Fruit fly (Drosophila melanogaster) whole organism, embryonic: ENCODE measurements around the gene UQCR-6.4L.

ENCODE experiments used
- ATbp ChIP-seq: fragments of 200-800 bp; sonication (Bioruptor generic); optimal IDR thresholded peaks from 2 replicates; lab custom pipeline; 2017; ENCODE audit warnings: missing biosample characterization, mild to moderate bottlenecking, missing genetic modification characterization, missing genetic modification reagents
- Adf1 ChIP-seq: fragments of 200-800 bp; sonication (Bioruptor generic); IDR thresholded peaks from 2 replicates; pipeline ENCODE4 v1.3.6; 2022; ENCODE audit warnings: missing biosample characterization, missing genetic modification characterization
- Aef1 ChIP-seq: fragments of 200-800 bp; sonication (Bioruptor generic); IDR thresholded peaks from 3 replicates; pipeline ENCODE4 v1.3.6; 2022; ENCODE audit warnings: missing biosample characterization, missing genetic modification characterization
- C15 ChIP-seq: fragments of 200-800 bp; sonication (Bioruptor generic); IDR thresholded peaks from 3 replicates; pipeline ENCODE4 v1.3.6; 2022; ENCODE audit warnings: missing biosample characterization, missing genetic modification characterization
- CG10267 ChIP-seq: fragments of 200-800 bp; sonication (Bioruptor generic); optimal IDR thresholded peaks from 2 replicates; lab custom pipeline; 2018; ENCODE audit warnings: missing biosample characterization, mild to moderate bottlenecking, missing genetic modification characterization, moderate library complexity
- CG11085 ChIP-seq: fragments of 200-800 bp; sonication (Bioruptor generic); IDR thresholded peaks from 2 replicates; pipeline ENCODE4 v1.3.6; 2022; ENCODE audit warnings: missing biosample characterization, missing genetic modification characterization
- CG12155 ChIP-seq: fragments of 200-800 bp; sonication (Bioruptor generic); optimal IDR thresholded peaks from 3 replicates; lab custom pipeline; 2016; ENCODE audit warnings: missing biosample characterization, missing genetic modification characterization
- CG15073 ChIP-seq: fragments of 200-800 bp; sonication (Bioruptor generic); optimal IDR thresholded peaks from 2 replicates; lab custom pipeline; 2016; ENCODE audit warnings: missing biosample characterization, missing genetic modification characterization
- CG2199 ChIP-seq: fragments of 200-800 bp; sonication (Bioruptor generic); IDR thresholded peaks from 3 replicates; pipeline ENCODE4 v1.3.6; 2022; ENCODE audit warnings: missing biosample characterization, missing genetic modification characterization
- CG30403 ChIP-seq: fragments of 200-800 bp; sonication (Bioruptor generic); optimal IDR thresholded peaks from 3 replicates; lab custom pipeline; 2016; ENCODE audit warnings: missing biosample characterization, missing genetic modification characterization
- CG32767 ChIP-seq: fragments of 200-800 bp; sonication (Bioruptor generic); IDR thresholded peaks from 2 replicates; pipeline ENCODE4 v1.3.6; 2022; ENCODE audit warnings: missing biosample characterization, missing genetic modification characterization
- CG4820 ChIP-seq: fragments of 200-800 bp; sonication (Bioruptor generic); optimal IDR thresholded peaks from 3 replicates; lab custom pipeline; 2016; ENCODE audit warnings: missing biosample characterization, missing genetic modification characterization
- CG4854 ChIP-seq: fragments of 200-800 bp; sonication (Bioruptor generic); optimal IDR thresholded peaks from 2 replicates; lab custom pipeline; 2016; ENCODE audit warnings: missing biosample characterization, missing genetic modification characterization, inconsistent platforms
- CG5245 ChIP-seq: fragments of 200-800 bp; sonication (Bioruptor generic); optimal IDR thresholded peaks from 3 replicates; lab custom pipeline; 2016; ENCODE audit warnings: missing biosample characterization, missing genetic modification characterization
- CG6683 ChIP-seq: fragments of 200-800 bp; sonication (Bioruptor generic); optimal IDR thresholded peaks from 2 replicates; lab custom pipeline; 2017; ENCODE audit warnings: missing biosample characterization, mild to moderate bottlenecking, missing genetic modification characterization, missing genetic modification reagents
- CG6791 ChIP-seq: fragments of 200-800 bp; sonication (Bioruptor generic); IDR thresholded peaks from 3 replicates; pipeline ENCODE4 v1.3.6; 2022; ENCODE audit warnings: missing biosample characterization, missing genetic modification characterization; ENCODE audit not compliant: partially characterized antibody
- CG6813 ChIP-seq: fragments of 200-800 bp; sonication (Bioruptor generic); optimal IDR thresholded peaks from 2 replicates; lab custom pipeline; 2017; ENCODE audit warnings: missing biosample characterization, missing genetic modification characterization, mild to moderate bottlenecking, moderate library complexity, missing genetic modification reagents
- CG6854 ChIP-seq: fragments of 200-800 bp; sonication (Bioruptor generic); optimal IDR thresholded peaks from 3 replicates; lab custom pipeline; 2017; ENCODE audit warnings: missing biosample characterization, mild to moderate bottlenecking, missing genetic modification characterization
- CG7357 ChIP-seq: fragments of 200-800 bp; sonication (Bioruptor generic); IDR thresholded peaks from 3 replicates; pipeline ENCODE4 v1.3.6; 2022; ENCODE audit warnings: missing biosample characterization, missing genetic modification characterization
- CG8281 ChIP-seq: fragments of 200-800 bp; sonication (Bioruptor generic); optimal IDR thresholded peaks from 2 replicates; lab custom pipeline; 2018; ENCODE audit warnings: missing biosample characterization, mild to moderate bottlenecking, missing genetic modification characterization, moderate library complexity
- CG9215 ChIP-seq: fragments of 200-800 bp; sonication (Bioruptor generic); IDR thresholded peaks from 2 replicates; pipeline ENCODE4 v1.3.6; 2022; ENCODE audit warnings: missing biosample characterization, missing genetic modification characterization
- CG9876 ChIP-seq: fragments of 200-800 bp; sonication (Bioruptor generic); optimal IDR thresholded peaks from 2 replicates; lab custom pipeline; 2016; ENCODE audit warnings: missing biosample characterization, missing genetic modification characterization
- Dek ChIP-seq: fragments of 200-800 bp; sonication (Bioruptor generic); optimal IDR thresholded peaks from 3 replicates; lab custom pipeline; 2019; ENCODE audit warnings: missing biosample characterization, mild to moderate bottlenecking, missing genetic modification characterization, moderate library complexity
- Elba2 ChIP-seq: fragments of 200-800 bp; sonication (Bioruptor generic); optimal IDR thresholded peaks from 3 replicates; lab custom pipeline; 2016; ENCODE audit warnings: missing biosample characterization, missing genetic modification characterization
- Fer3 ChIP-seq: fragments of 200-800 bp; sonication (Bioruptor generic); optimal IDR thresholded peaks from 2 replicates; lab custom pipeline; 2018; ENCODE audit warnings: missing biosample characterization, mild to moderate bottlenecking, missing genetic modification characterization, moderate library complexity
- Hr78 ChIP-seq, 2 experiments: fragments of 200-800 bp in 1 of 2; fragments of >200 bp in 1 of 2; sonication (Bioruptor generic) in 1 of 2; optimal IDR thresholded peaks; 2 replicates each; lab custom pipeline; 2017 to 2019; ENCODE audit warnings: missing biosample characterization in 2 of 2, missing genetic modification characterization in 2 of 2, mild to moderate bottlenecking in 1 of 2, moderate library complexity in 1 of 2
- Kr ChIP-seq: fragments of 200-800 bp; sonication (Bioruptor generic); optimal IDR thresholded peaks from 2 replicates; lab custom pipeline; 2017; ENCODE audit warnings: missing biosample characterization, mild to moderate bottlenecking, missing genetic modification characterization
- MBD-R2 ChIP-seq: fragments of 200-800 bp; sonication (Bioruptor generic); IDR thresholded peaks from 2 replicates; pipeline ENCODE4 v1.3.6; 2022; ENCODE audit warnings: missing biosample characterization, missing genetic modification characterization
- Mad ChIP-seq: fragments of 200-800 bp; sonication (Bioruptor generic); optimal IDR thresholded peaks from 2 replicates; lab custom pipeline; 2016; ENCODE audit warnings: missing biosample characterization, missing genetic modification characterization
- Ravus ChIP-seq: fragments of 200-800 bp; sonication (Bioruptor generic); IDR thresholded peaks from 2 replicates; pipeline ENCODE4 v1.3.6; 2022; ENCODE audit warnings: missing biosample characterization, missing genetic modification characterization
- Usf ChIP-seq: fragments of 200-800 bp; sonication (Bioruptor generic); optimal IDR thresholded peaks from 2 replicates; lab custom pipeline; 2017; ENCODE audit warnings: missing genotype, missing biosample characterization, missing genetic modification characterization
- Xbp1 ChIP-seq: fragments of 200-800 bp; sonication (Bioruptor generic); optimal IDR thresholded peaks from 3 replicates; lab custom pipeline; 2016; ENCODE audit warnings: missing biosample characterization, mild to moderate bottlenecking, missing genetic modification characterization
- ab ChIP-seq: fragments of 200-800 bp; sonication (Bioruptor generic); optimal IDR thresholded peaks from 2 replicates; lab custom pipeline; 2016; ENCODE audit warnings: missing biosample characterization, missing genetic modification characterization
- al ChIP-seq: fragments of 200-800 bp; sonication (Bioruptor generic); IDR thresholded peaks from 2 replicates; pipeline ENCODE4 v1.3.6; 2022; ENCODE audit warnings: missing biosample characterization, missing genetic modification characterization
- bcd ChIP-seq: fragments of 200-800 bp; sonication (Bioruptor generic); optimal IDR thresholded peaks from 2 replicates; lab custom pipeline; 2017; ENCODE audit warnings: missing biosample characterization, mild to moderate bottlenecking, missing genetic modification characterization
- dm ChIP-seq: fragments of 200-800 bp; sonication (Bioruptor generic); optimal IDR thresholded peaks from 3 replicates; lab custom pipeline; 2016; ENCODE audit warnings: missing biosample characterization, missing genetic modification characterization
- eyg ChIP-seq: fragments of 200-800 bp; sonication (Bioruptor generic); optimal IDR thresholded peaks from 3 replicates; lab custom pipeline; 2016; ENCODE audit warnings: missing biosample characterization, missing genetic modification characterization
- ham ChIP-seq: fragments of 200-800 bp; sonication (Bioruptor generic); IDR thresholded peaks from 2 replicates; pipeline ENCODE4 v1.3.6; 2022; ENCODE audit warnings: missing biosample characterization, missing genetic modification characterization
- her ChIP-seq: fragments of 200-800 bp; sonication (Bioruptor generic); optimal IDR thresholded peaks from 2 replicates; lab custom pipeline; 2016; ENCODE audit warnings: missing biosample characterization, missing genetic modification characterization
- mirr ChIP-seq: fragments of 200-800 bp; sonication (Bioruptor generic); optimal IDR thresholded peaks from 3 replicates; lab custom pipeline; 2018; ENCODE audit warnings: missing biosample characterization, mild to moderate bottlenecking, missing genetic modification characterization
- pita ChIP-seq: fragments of 200-800 bp; sonication (Bioruptor generic); optimal IDR thresholded peaks from 2 replicates; lab custom pipeline; 2017; ENCODE audit warnings: missing biosample characterization, mild to moderate bottlenecking, missing genetic modification characterization
- psq ChIP-seq: fragments of 200-800 bp; sonication (Bioruptor generic); optimal IDR thresholded peaks from 2 replicates; lab custom pipeline; 2017; ENCODE audit warnings: missing biosample characterization, missing genetic modification characterization
- pzg ChIP-seq: fragments of 200-800 bp; sonication (Bioruptor generic); optimal IDR thresholded peaks from 3 replicates; lab custom pipeline; 2018; ENCODE audit warnings: missing biosample characterization, mild to moderate bottlenecking, missing genetic modification characterization, moderate library complexity
- rib ChIP-seq: fragments of 200-800 bp; sonication (Bioruptor generic); IDR thresholded peaks from 2 replicates; pipeline ENCODE4 v1.3.6; 2022; ENCODE audit warnings: missing biosample characterization, missing genetic modification characterization
- sc ChIP-seq, 3 experiments: fragments of >200 bp in 2 of 3; fragments of 200-800 bp in 1 of 3; sonication (Bioruptor generic) in 1 of 3; optimal IDR thresholded peaks; 2 replicates in 2 of 3; 3 replicates in 1 of 3; lab custom pipeline; 2017; ENCODE audit warnings: mild to moderate bottlenecking in 1 of 3, missing biosample characterization in 1 of 3, missing genetic modification characterization in 1 of 3, missing genetic modification reagents in 1 of 3
- sens-2 ChIP-seq: fragments of 200-800 bp; sonication (Bioruptor generic); IDR thresholded peaks from 2 replicates; pipeline ENCODE4 v1.3.6; 2022; ENCODE audit warnings: missing biosample characterization, missing genetic modification characterization
- slbo ChIP-seq: fragments of 200-800 bp; sonication (Bioruptor generic); IDR thresholded peaks from 2 replicates; pipeline ENCODE4 v1.3.6; 2022; ENCODE audit warnings: missing biosample characterization, missing genetic modification characterization
- stc ChIP-seq: fragments of 200-800 bp; sonication (Bioruptor generic); IDR thresholded peaks from 2 replicates; pipeline ENCODE4 v1.3.6; 2022; ENCODE audit warnings: missing biosample characterization, missing genetic modification characterization
- tio ChIP-seq: fragments of 200-800 bp; sonication (Bioruptor generic); optimal IDR thresholded peaks from 2 replicates; lab custom pipeline; 2017; ENCODE audit warnings: missing biosample characterization, missing genetic modification characterization, inconsistent platforms
- trh ChIP-seq: fragments of 200-800 bp; sonication (Bioruptor generic); optimal IDR thresholded peaks from 2 replicates; lab custom pipeline; 2016; ENCODE audit warnings: missing biosample characterization, missing genetic modification characterization
- zfh1 ChIP-seq: fragments of 200-800 bp; sonication (Bioruptor generic); IDR thresholded peaks from 3 replicates; pipeline ENCODE4 v1.3.6; 2022; ENCODE audit warnings: missing biosample characterization, missing genetic modification characterization

The UQCR-6.4L gene

DNA sequence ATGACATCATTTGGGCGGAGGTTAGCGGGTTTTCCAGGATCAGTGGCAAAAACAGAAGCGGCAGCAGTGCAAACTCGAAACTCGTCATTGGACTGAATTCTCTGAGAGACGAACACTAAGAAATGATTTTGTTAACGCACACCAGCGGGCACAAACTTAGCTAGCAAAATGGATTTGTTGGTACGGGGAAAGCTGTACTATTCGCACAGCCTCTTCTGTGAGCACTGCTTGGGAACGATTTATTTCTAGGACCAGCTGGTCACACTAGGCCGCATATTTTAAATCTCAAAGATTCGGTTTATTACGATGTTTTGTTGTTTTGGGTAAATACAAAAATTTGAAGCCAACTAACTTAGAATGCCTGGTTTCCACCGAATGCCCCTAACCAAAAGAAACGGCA lies 42.6 kb downstream of the UQCR-6.4L start, which contains the start of gene CG4098 (continued):
- TF ChIP-seq ab, result peak; percentile 12
- no peak for TF ChIP-seq CG6683
- TF ChIP-seq Mad (GFP tag; lab: Kevin White, UChicago), result no peak
- peak; percentile 31 for TF ChIP-seq ATbp (GFP tag; lab: Kevin White, UChicago)
- peak; percentile 64 for TF ChIP-seq CG30403 (GFP tag; lab: Kevin White, UChicago)
- TF ChIP-seq MBD-R2 (GFP tag; lab: Robert Waterston, UW), result peak; percentile 95
- peak; percentile 19 for TF ChIP-seq eyg (GFP tag; lab: Kevin White, UChicago)
- no peak for TF ChIP-seq C15 (GFP tag; lab: Robert Waterston, UW)
- TF ChIP-seq CG11085 (GFP tag; lab: Robert Waterston, UW), result peak; percentile 62; the same call in 1 of the 2 replicates
- peak; percentile 80 for TF ChIP-seq Xbp1 (GFP tag; lab: Kevin White, UChicago)
- TF ChIP-seq CG7357 (GFP tag; lab: Robert Waterston, UW), result peak; percentile 37; the same call in 1 of the 3 replicates
- no peak for TF ChIP-seq Ravus (GFP tag; lab: Robert Waterston, UW)
- TF ChIP-seq CG9876 (GFP tag; lab: Kevin White, UChicago), result peak; percentile 26
- peak; percentile 11 for TF ChIP-seq dm (GFP tag; lab: Kevin White, UChicago)
- peak; percentile 52; the same call in 1 of the 2 replicates for TF ChIP-seq CG32767 (GFP tag; lab: Robert Waterston, UW)
- peak; percentile 47 for TF ChIP-seq Dek (tag; lab: Kevin White, UChicago)
- TF ChIP-seq sens-2 (GFP tag; lab: Robert Waterston, UW), result no peak
- TF ChIP-seq CG2199 (GFP tag; lab: Robert Waterston, UW), result peak; percentile 77; the same call in 2 of the 3 replicates
- no peak for TF ChIP-seq CG8281 (tag; lab: Kevin White, UChicago)
- TF ChIP-seq Usf (GFP tag; lab: Kevin White, UChicago), result no peak
- no peak for TF ChIP-seq psq (GFP tag; lab: Kevin White, UChicago)
- peak; percentile 92 for TF ChIP-seq slbo
- TF ChIP-seq Hr78 (GFP tag; optimal IDR thresholded peaks at IDR 0.05; lab: Kevin White, UChicago), result no peak
- no peak for TF ChIP-seq Kr
- no peak for TF ChIP-seq pita (GFP tag; lab: Kevin White, UChicago)
- peak; percentile 58 for TF ChIP-seq CG12155 (GFP tag; lab: Kevin White, UChicago)
- no peak for TF ChIP-seq sc (optimal IDR thresholded peaks at IDR 0.05; lab: Kevin White, UChicago)
- TF ChIP-seq sc (GFP tag; optimal IDR thresholded peaks at IDR 0.05; lab: Kevin White, UChicago), result no peak
- no peak for TF ChIP-seq tio (GFP tag; lab: Kevin White, UChicago)
- TF ChIP-seq Fer3 (tag; lab: Kevin White, UChicago), result peak; percentile 54
- peak; percentile 58 for TF ChIP-seq Aef1
- peak; percentile 47 for TF ChIP-seq CG5245 (GFP tag; lab: Kevin White, UChicago)
- TF ChIP-seq CG6791 (GFP tag; lab: Robert Waterston, UW), result no peak
- peak; percentile 64 for TF ChIP-seq al
- TF ChIP-seq zfh1 (GFP tag; lab: Robert Waterston, UW), result peak; percentile 81
- TF ChIP-seq mirr (GFP tag; lab: Kevin White, UChicago), result peak; percentile 55
- TF ChIP-seq stc (GFP tag; lab: Robert Waterston, UW), result peak; percentile 38; the same call in 1 of the 2 replicates
- TF ChIP-seq her (GFP tag; lab: Kevin White, UChicago), result peak; percentile 71
- TF ChIP-seq CG6813 (GFP tag; lab: Kevin White, UChicago), result no peak
- no peak for TF ChIP-seq CG4820
- TF ChIP-seq CG10267 (tag; lab: Kevin White, UChicago), result peak; percentile 44
- TF ChIP-seq CG6854 (GFP tag; lab: Kevin White, UChicago), result no peak
- TF ChIP-seq bcd (GFP tag; lab: Kevin White, UChicago), result peak; percentile 47
- peak; percentile 27; the same call in 1 of the 2 replicates for TF ChIP-seq Adf1 (GFP tag; lab: Robert Waterston, UW)
- TF ChIP-seq CG15073 (GFP tag; lab: Kevin White, UChicago), result no peak
- no peak for TF ChIP-seq rib (GFP tag; lab: Robert Waterston, UW)
- no peak for TF ChIP-seq ham (GFP tag; lab: Robert Waterston, UW)
- peak; percentile 47; the same call in 1 of the 2 replicates for TF ChIP-seq CG9215 (GFP tag; lab: Robert Waterston, UW)
- TF ChIP-seq CG4854 (GFP tag; lab: Kevin White, UChicago), result no peak
- TF ChIP-seq Elba2 (GFP tag; lab: Kevin White, UChicago), result no peak
- no peak for TF ChIP-seq trh (GFP tag; lab: Kevin White, UChicago)
- TF ChIP-seq pzg (GFP tag; lab: Kevin White, UChicago), result peak; percentile 68
